Worm (Caenorhabditis elegans): ENCODE measurements around the gene T28C6.11.

T28C6.11 gene

ce11 chrIV:8819471-8819870, 20.6 kb downstream of the T28C6.11 start:
- TF ChIP-seq W03F9.2 (tag; optimal IDR thresholded peaks at IDR 0.05) (no peak), dao-5 (tag; optimal IDR thresholded peaks at IDR 0.05) (no peak), him-1 (tag; optimal IDR thresholded peaks at IDR 0.05) (no peak)

DNA sequence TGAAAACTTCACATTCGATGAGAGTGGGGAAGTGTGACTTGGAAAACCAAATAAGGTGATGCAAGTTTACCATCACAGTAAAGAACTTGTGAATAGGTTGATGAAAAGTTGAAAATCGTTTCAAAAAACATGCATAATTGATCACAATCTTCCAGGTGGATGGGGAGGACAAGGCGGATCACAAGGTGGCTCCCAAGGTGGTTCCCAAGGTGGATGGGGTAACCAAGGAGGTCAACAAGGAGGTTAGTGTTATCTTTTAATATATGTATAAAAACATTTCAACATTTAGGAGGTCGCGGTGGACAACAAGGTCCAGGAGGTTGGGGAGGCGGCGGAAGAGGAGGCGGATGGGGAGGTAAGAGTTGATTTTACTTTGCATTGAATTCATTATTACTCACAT, 22.4 kb downstream of the T28C6.11 start, which contains the start of gene T28C6.10:
Gene T28C6.10, plus strand, starts transcription at position 301 of the 400 bp plus-strand sequence.
- TF ChIP-seq W03F9.2 (tag; optimal IDR thresholded peaks at IDR 0.05): no peak
- TF ChIP-seq dao-5 (tag; optimal IDR thresholded peaks at IDR 0.05): no peak
- no peak for TF ChIP-seq him-1 (tag; optimal IDR thresholded peaks at IDR 0.05)

DNA sequence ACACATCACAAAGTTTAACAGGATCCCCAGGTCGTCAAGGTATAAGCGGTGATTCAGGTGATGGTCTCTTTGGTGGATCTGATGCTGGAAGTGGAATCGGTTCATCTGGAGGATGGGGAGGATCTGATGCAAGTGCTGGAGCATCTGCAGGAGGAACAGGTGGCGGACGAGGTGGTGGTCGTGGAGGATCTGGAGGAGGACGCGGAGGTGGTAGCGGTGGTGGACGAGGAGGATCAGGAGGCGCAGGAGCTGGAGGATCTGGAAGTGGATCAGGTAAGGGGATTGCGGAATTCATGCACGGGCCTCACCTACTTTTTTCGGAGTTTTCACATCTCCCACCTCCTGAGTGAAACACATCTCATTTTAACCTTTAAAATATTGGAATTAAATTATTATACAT, 23.4 kb downstream of the T28C6.11 start:
- TF ChIP-seq him-1 (tag; optimal IDR thresholded peaks at IDR 0.05) (no peak), dao-5 (tag; optimal IDR thresholded peaks at IDR 0.05) (no peak), W03F9.2 (tag; optimal IDR thresholded peaks at IDR 0.05) (no peak)

ce11 chrIV:8816029-8816428, 24.0 kb downstream of the T28C6.11 start, which contains the start of gene grsp-2:
TSS of gene grsp-2 (plus strand) at chrIV:8816329.
- no peak for TF ChIP-seq dao-5 (tag; optimal IDR thresholded peaks at IDR 0.05)
- TF ChIP-seq him-1 (tag; optimal IDR thresholded peaks at IDR 0.05): no peak
- no peak for TF ChIP-seq W03F9.2 (tag; optimal IDR thresholded peaks at IDR 0.05)

ce11 chrIV:8815162-8815561, 24.9 kb downstream of the T28C6.11 start:
- no peak for TF ChIP-seq W03F9.2 (tag; optimal IDR thresholded peaks at IDR 0.05)
- TF ChIP-seq dao-5 (tag; optimal IDR thresholded peaks at IDR 0.05): no peak
- TF ChIP-seq him-1 (tag; optimal IDR thresholded peaks at IDR 0.05): no peak

- TF ChIP-seq W03F9.2 (tag; optimal IDR thresholded peaks at IDR 0.05) (no peak), dao-5 (tag; optimal IDR thresholded peaks at IDR 0.05) (no peak)
These were observed 26.4 kb downstream of the T28C6.11 start, which contains the start of gene exc-5 for ce11 chrIV:8813614-8814013. TSS of gene exc-5 (minus strand) at chrIV:8813670.

DNA sequence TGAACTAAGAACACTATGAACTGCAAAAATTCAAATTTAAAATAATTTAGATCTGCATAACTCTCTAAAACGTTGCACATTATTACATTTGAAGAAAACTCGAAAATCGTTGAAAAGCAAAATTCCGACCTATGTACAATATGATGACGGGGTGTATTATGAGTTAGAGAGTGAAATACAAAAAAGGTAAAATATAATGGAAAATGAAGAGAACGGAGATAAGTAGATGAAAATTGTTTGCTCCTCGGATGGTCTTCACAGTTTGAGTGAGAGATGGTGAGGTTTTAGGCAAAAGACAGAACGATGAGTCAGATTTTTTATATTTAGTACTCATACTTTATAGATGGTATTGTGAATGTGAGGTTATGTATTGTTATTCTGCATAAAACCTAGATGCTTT, 32.7 kb downstream of the T28C6.11 start:
- TF ChIP-seq him-1 (tag; optimal IDR thresholded peaks at IDR 0.05) (no peak), W03F9.2 (tag; optimal IDR thresholded peaks at IDR 0.05) (no peak), dao-5 (tag; optimal IDR thresholded peaks at IDR 0.05) (no peak)

DNA sequence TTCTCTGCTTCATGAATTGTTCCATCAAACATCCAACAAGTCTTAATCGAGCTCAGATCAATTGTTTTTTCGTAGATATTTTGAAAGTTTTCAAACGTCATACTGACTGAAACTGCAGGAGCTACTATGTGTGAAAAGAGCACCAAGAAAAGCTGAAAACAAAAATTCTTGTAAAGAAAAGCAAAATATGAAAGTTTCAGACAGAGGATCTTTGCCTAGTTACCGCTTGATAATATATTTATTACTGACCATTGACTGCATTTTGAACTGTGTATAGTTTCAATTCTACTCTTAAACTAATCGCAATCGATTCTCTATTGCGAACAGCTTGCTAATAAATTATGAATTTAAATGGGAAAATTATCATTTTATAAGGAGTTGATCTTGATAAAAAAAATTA, 41.8 kb downstream of the T28C6.11 start, which contains the start of gene clec-182:
Gene clec-182, minus strand, starts transcription at position 101 of the 400 bp plus-strand sequence.
- TF ChIP-seq him-1 (tag; optimal IDR thresholded peaks at IDR 0.05): no peak
- no peak for TF ChIP-seq dao-5 (tag; optimal IDR thresholded peaks at IDR 0.05)
- no peak for TF ChIP-seq W03F9.2 (tag; optimal IDR thresholded peaks at IDR 0.05)

ce11 chrIV:8796246-8796645, 43.8 kb downstream of the T28C6.11 start:
- TF ChIP-seq dao-5 (tag; optimal IDR thresholded peaks at IDR 0.05) (no peak), him-1 (tag; optimal IDR thresholded peaks at IDR 0.05) (peak; percentile 73)

- TF ChIP-seq W03F9.2 (tag; optimal IDR thresholded peaks at IDR 0.05): peak; percentile 67
- no peak for TF ChIP-seq dao-5 (tag; optimal IDR thresholded peaks at IDR 0.05)
- TF ChIP-seq him-1 (tag; optimal IDR thresholded peaks at IDR 0.05): peak; percentile 90
These were observed 45.0 kb downstream of the T28C6.11 start for ce11 chrIV:8794895-8795665.

- TF ChIP-seq him-1 (tag; optimal IDR thresholded peaks at IDR 0.05): no peak
- TF ChIP-seq W03F9.2 (tag; optimal IDR thresholded peaks at IDR 0.05): peak; percentile 39
These were observed 46.8 kb downstream of the T28C6.11 start for ce11 chrIV:8793223-8793622.

DNA sequence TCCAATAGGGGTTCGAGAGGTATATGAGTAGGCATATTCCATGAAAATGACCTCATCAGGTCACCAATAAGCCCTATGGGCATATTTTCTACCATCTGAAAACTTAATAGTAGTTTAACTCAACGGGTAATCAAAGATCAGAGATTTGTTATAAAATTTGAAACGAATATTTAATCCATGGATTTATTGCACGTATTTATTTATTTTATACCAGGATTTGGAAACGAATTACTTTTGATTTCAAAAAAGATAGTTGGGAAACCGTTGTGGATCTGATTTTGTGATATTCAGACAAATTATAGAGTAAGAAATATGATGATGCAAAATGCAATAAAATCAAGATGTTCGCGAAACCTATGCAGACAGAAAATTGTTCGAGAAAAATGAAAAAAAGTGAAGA, 47.3 kb downstream of the T28C6.11 start, which contains the start of gene C33D9.3:
Gene C33D9.3, minus strand, starts transcription at position 101 of the 400 bp plus-strand sequence.
- TF ChIP-seq dao-5 (tag; optimal IDR thresholded peaks at IDR 0.05): no peak
- no peak for TF ChIP-seq W03F9.2 (tag; optimal IDR thresholded peaks at IDR 0.05)
- TF ChIP-seq him-1 (tag; optimal IDR thresholded peaks at IDR 0.05): no peak

DNA sequence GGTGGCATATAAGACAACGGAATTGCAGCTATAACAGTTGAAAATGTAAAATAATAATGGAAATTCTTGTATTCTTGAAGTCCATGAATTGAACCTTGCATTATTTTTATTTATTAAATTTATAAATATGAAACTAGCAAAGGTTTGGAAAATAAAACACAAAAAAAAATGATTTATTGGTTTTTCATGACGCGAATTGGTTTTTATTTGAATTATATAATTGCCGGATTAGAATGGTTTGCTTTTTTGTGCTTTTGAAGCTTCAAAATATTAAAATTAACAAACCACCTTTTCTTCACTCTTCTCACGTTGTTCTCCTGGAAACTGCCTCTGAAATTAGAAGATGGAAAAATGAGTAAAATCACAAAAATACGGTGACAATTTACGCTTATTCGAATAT, 49.9 kb downstream of the T28C6.11 start, which contains the start of gene sru-35:
Gene sru-35, minus strand, starts transcription at position 101 of the 400 bp plus-strand sequence.
- no peak for TF ChIP-seq him-1 (tag; optimal IDR thresholded peaks at IDR 0.05)
- no peak for TF ChIP-seq W03F9.2 (tag; optimal IDR thresholded peaks at IDR 0.05)
- no peak for TF ChIP-seq dao-5 (tag; optimal IDR thresholded peaks at IDR 0.05)

All from whole organism, L4/young adult.